Worm (Caenorhabditis elegans) whole organism, late embryonic: ENCODE results near the gene srh-218.

Source experiments
- C08G9.2 ChIP-seq: sonication (generic microtip); optimal IDR thresholded peaks from 2 replicates; lab custom pipeline; 2016; ENCODE audit warnings: mild to moderate bottlenecking, missing genetic modification characterization, moderate library complexity, missing compliant biosample characterization
- C38D4.7 ChIP-seq: fragments of 200-800 bp; sonication (Bioruptor generic); optimal IDR thresholded peaks from 2 replicates; lab custom pipeline; 2018; ENCODE audit warnings: mild to moderate bottlenecking, missing genetic modification characterization, moderate library complexity, missing compliant biosample characterization
- Y22D7AL.16 ChIP-seq: sonication (generic microtip); optimal IDR thresholded peaks from 2 replicates; lab custom pipeline; 2016; ENCODE audit warnings: missing genetic modification characterization, missing compliant biosample characterization
- ahr-1 ChIP-seq: sonication (generic microtip); optimal IDR thresholded peaks from 2 replicates; lab custom pipeline; 2016; ENCODE audit warnings: missing genetic modification characterization, missing compliant biosample characterization
- ceh-14 ChIP-seq: sonication (generic microtip); optimal IDR thresholded peaks from 2 replicates; lab custom pipeline; 2016; ENCODE audit warnings: missing genotype, missing genetic modification characterization, missing compliant biosample characterization
- ceh-2 ChIP-seq: sonication (generic microtip); optimal IDR thresholded peaks from 2 replicates; lab custom pipeline; 2016; ENCODE audit warnings: missing genotype, missing genetic modification characterization, missing compliant biosample characterization
- ceh-22 ChIP-seq: sonication (generic microtip); optimal IDR thresholded peaks from 2 replicates; lab custom pipeline; 2017; ENCODE audit warnings: missing biosample characterization, missing genetic modification characterization
- ceh-24 ChIP-seq: sonication (generic microtip); optimal IDR thresholded peaks from 2 replicates; lab custom pipeline; 2016; ENCODE audit warnings: mild to moderate bottlenecking, missing genetic modification characterization, missing compliant biosample characterization
- ceh-30 ChIP-seq: fragments of 150-350 bp; optimal IDR thresholded peaks from 2 replicates; lab custom pipeline; 2014; ENCODE audit warnings: missing biosample characterization, missing genetic modification characterization
- ceh-31 ChIP-seq: sonication (generic microtip); optimal IDR thresholded peaks from 2 replicates; lab custom pipeline; 2016; ENCODE audit warnings: missing genetic modification characterization, missing compliant biosample characterization
- ceh-45 ChIP-seq: fragments of 200-800 bp; sonication (Bioruptor generic); IDR thresholded peaks from 2 replicates; pipeline ENCODE4 v1.3.6; 2022; ENCODE audit warnings: missing genetic modification reagents, missing genetic modification characterization, missing compliant biosample characterization
- ceh-6 ChIP-seq: fragments of 200-800 bp; sonication (Bioruptor generic); optimal IDR thresholded peaks from 2 replicates; lab custom pipeline; 2018; ENCODE audit warnings: mild to moderate bottlenecking, missing genetic modification characterization, missing compliant biosample characterization
- ceh-9 ChIP-seq: sonication (generic microtip); optimal IDR thresholded peaks from 2 replicates; lab custom pipeline; 2016; ENCODE audit warnings: mild to moderate bottlenecking, missing genetic modification characterization, inconsistent platforms, missing compliant biosample characterization
- che-1 ChIP-seq: sonication (generic microtip); optimal IDR thresholded peaks from 2 replicates; lab custom pipeline; 2016; ENCODE audit warnings: mild to moderate bottlenecking, missing genetic modification characterization, missing compliant biosample characterization
- elt-2 ChIP-seq: sonication (generic microtip); optimal IDR thresholded peaks from 2 replicates; lab custom pipeline; 2016; ENCODE audit warnings: missing genetic modification reagents, missing genetic modification characterization, missing compliant biosample characterization
- ets-4 ChIP-seq: sonication (generic microtip); optimal IDR thresholded peaks from 2 replicates; lab custom pipeline; 2016; ENCODE audit warnings: missing genetic modification characterization, missing compliant biosample characterization
- fax-1 ChIP-seq: sonication (generic microtip); optimal IDR thresholded peaks from 2 replicates; lab custom pipeline; 2016; ENCODE audit warnings: missing genotype, missing genetic modification characterization, missing compliant biosample characterization
- fkh-10 ChIP-seq: fragments of 150-350 bp; optimal IDR thresholded peaks from 2 replicates; lab custom pipeline; 2014; ENCODE audit warnings: missing biosample characterization, missing genetic modification reagents, missing genetic modification characterization
- hlh-13 ChIP-seq: fragments of 200-800 bp; sonication (Bioruptor generic); optimal IDR thresholded peaks from 2 replicates; lab custom pipeline; 2018; ENCODE audit warnings: mild to moderate bottlenecking, missing genetic modification characterization, missing compliant biosample characterization
- hlh-6 ChIP-seq: sonication (generic microtip); optimal IDR thresholded peaks from 2 replicates; lab custom pipeline; 2016; ENCODE audit warnings: missing genotype, missing genetic modification characterization, missing compliant biosample characterization
- hlh-8 ChIP-seq: sonication (generic microtip); optimal IDR thresholded peaks from 2 replicates; lab custom pipeline; 2016; ENCODE audit warnings: missing genotype, missing genetic modification characterization, missing compliant biosample characterization
- lim-6 ChIP-seq: sonication (generic microtip); optimal IDR thresholded peaks from 2 replicates; lab custom pipeline; 2016; ENCODE audit warnings: missing genetic modification characterization, missing compliant biosample characterization
- madf-2 ChIP-seq: sonication (generic microtip); optimal IDR thresholded peaks from 2 replicates; lab custom pipeline; 2017; ENCODE audit warnings: missing genetic modification characterization, missing compliant biosample characterization
- mec-3 ChIP-seq: sonication (generic microtip); optimal IDR thresholded peaks from 2 replicates; lab custom pipeline; 2016; ENCODE audit warnings: borderline replicate concordance, missing genetic modification characterization, missing compliant biosample characterization
- nfya-1 ChIP-seq: sonication (generic microtip); optimal IDR thresholded peaks from 2 replicates; lab custom pipeline; 2017; ENCODE audit warnings: missing genetic modification characterization, mild to moderate bottlenecking, missing compliant biosample characterization, antibody characterized with exemption, moderate library complexity
- npax-4 ChIP-seq: sonication (generic microtip); optimal IDR thresholded peaks from 2 replicates; lab custom pipeline; 2016; ENCODE audit warnings: missing genetic modification characterization, missing compliant biosample characterization
- odd-2 ChIP-seq: sonication (generic microtip); optimal IDR thresholded peaks from 2 replicates; lab custom pipeline; 2017; ENCODE audit warnings: antibody characterized with exemption, mild to moderate bottlenecking, missing genetic modification characterization, missing compliant biosample characterization
- pag-3 ChIP-seq: sonication (generic microtip); optimal IDR thresholded peaks from 2 replicates; lab custom pipeline; 2016; ENCODE audit warnings: missing compliant biosample characterization, missing genetic modification characterization, borderline replicate concordance
- pat-9 ChIP-seq: fragments of 200-800 bp; sonication (Bioruptor generic); optimal IDR thresholded peaks from 2 replicates; lab custom pipeline; 2018; ENCODE audit warnings: mild to moderate bottlenecking, missing genetic modification characterization, moderate library complexity, missing compliant biosample characterization
- pha-2 ChIP-seq: sonication (generic microtip); optimal IDR thresholded peaks from 2 replicates; lab custom pipeline; 2017; ENCODE audit warnings: mild to moderate bottlenecking, missing genetic modification characterization, missing compliant biosample characterization
- pha-4 ChIP-seq: fragments of 150-350 bp; optimal IDR thresholded peaks from 2 replicates; lab custom pipeline; 2018; ENCODE audit warnings: missing biosample characterization, missing genetic modification reagents, missing genetic modification characterization
- pqm-1 ChIP-seq: sonication (generic microtip); optimal IDR thresholded peaks from 2 replicates; lab custom pipeline; 2016; ENCODE audit warnings: missing genetic modification characterization, missing compliant biosample characterization
- pros-1 ChIP-seq: fragments of 150-350 bp; optimal IDR thresholded peaks from 2 replicates; lab custom pipeline; 2014; ENCODE audit warnings: missing biosample characterization, missing genetic modification reagents, missing genetic modification characterization
- rnt-1 ChIP-seq: sonication (generic microtip); optimal IDR thresholded peaks from 2 replicates; lab custom pipeline; 2016; ENCODE audit warnings: missing genetic modification characterization, missing compliant biosample characterization
- sox-2 ChIP-seq: fragments of 200-800 bp; sonication (Bioruptor generic); IDR thresholded peaks from 2 replicates; pipeline ENCODE4 v1.3.6; 2022; ENCODE audit warnings: missing genetic modification reagents, missing genetic modification characterization, missing compliant biosample characterization
- sox-4 ChIP-seq: sonication (generic microtip); optimal IDR thresholded peaks from 2 replicates; lab custom pipeline; 2017; ENCODE audit warnings: mild to moderate bottlenecking, missing genetic modification characterization, inconsistent platforms, missing compliant biosample characterization
- syd-9 ChIP-seq: sonication (generic microtip); optimal IDR thresholded peaks from 2 replicates; lab custom pipeline; 2016; ENCODE audit warnings: mild to moderate bottlenecking, missing genetic modification characterization, moderate library complexity, missing compliant biosample characterization
- tbx-2 ChIP-seq: sonication (generic microtip); optimal IDR thresholded peaks from 2 replicates; lab custom pipeline; 2016; ENCODE audit warnings: missing genetic modification characterization, missing compliant biosample characterization
- tbx-7 ChIP-seq: sonication (generic microtip); optimal IDR thresholded peaks from 2 replicates; lab custom pipeline; 2016; ENCODE audit warnings: missing genotype, missing genetic modification characterization, missing compliant biosample characterization
- unc-42 ChIP-seq: sonication (generic microtip); optimal IDR thresholded peaks from 2 replicates; lab custom pipeline; 2016; ENCODE audit warnings: missing genotype, missing genetic modification characterization, missing compliant biosample characterization
- unc-86 ChIP-seq: sonication (generic microtip); optimal IDR thresholded peaks from 2 replicates; lab custom pipeline; 2016; ENCODE audit warnings: missing genetic modification characterization, missing compliant biosample characterization
- ztf-16 ChIP-seq: sonication (generic microtip); optimal IDR thresholded peaks from 2 replicates; lab custom pipeline; 2017; ENCODE audit warnings: missing genetic modification characterization, missing compliant biosample characterization

Gene srh-218

ce11 chrV:15483563-15483962 is 10.2 kb upstream of the srh-218 start:
- no peak for TF ChIP-seq Y22D7AL.16
- no peak for TF ChIP-seq ceh-9 (tag; lab: Kevin White, UChicago)
- TF ChIP-seq ets-4: no peak
- TF ChIP-seq sox-2 (GFP tag; lab: Robert Waterston, UW): no peak
- TF ChIP-seq sox-4 (tag; lab: Kevin White, UChicago): no peak
- no peak for TF ChIP-seq lim-6
- TF ChIP-seq pha-2 (tag; lab: Kevin White, UChicago): no peak
- TF ChIP-seq odd-2 (tag; lab: Kevin White, UChicago): no peak
- TF ChIP-seq ceh-45: no peak
- no peak for TF ChIP-seq pag-3 (tag; lab: Kevin White, UChicago)
- TF ChIP-seq ceh-31: no peak
- TF ChIP-seq ceh-14 (tag; lab: Kevin White, UChicago): no peak
- no peak for TF ChIP-seq che-1 (tag; lab: Kevin White, UChicago)
- TF ChIP-seq npax-4 (tag; lab: Kevin White, UChicago): no peak
- no peak for TF ChIP-seq ceh-22
- no peak for TF ChIP-seq hlh-8 (tag; lab: Kevin White, UChicago)
- no peak for TF ChIP-seq C38D4.7 (GFP tag; lab: Kevin White, UChicago)
- TF ChIP-seq C08G9.2 (tag; lab: Kevin White, UChicago): no peak
- no peak for TF ChIP-seq syd-9 (tag; lab: Kevin White, UChicago)

DNA sequence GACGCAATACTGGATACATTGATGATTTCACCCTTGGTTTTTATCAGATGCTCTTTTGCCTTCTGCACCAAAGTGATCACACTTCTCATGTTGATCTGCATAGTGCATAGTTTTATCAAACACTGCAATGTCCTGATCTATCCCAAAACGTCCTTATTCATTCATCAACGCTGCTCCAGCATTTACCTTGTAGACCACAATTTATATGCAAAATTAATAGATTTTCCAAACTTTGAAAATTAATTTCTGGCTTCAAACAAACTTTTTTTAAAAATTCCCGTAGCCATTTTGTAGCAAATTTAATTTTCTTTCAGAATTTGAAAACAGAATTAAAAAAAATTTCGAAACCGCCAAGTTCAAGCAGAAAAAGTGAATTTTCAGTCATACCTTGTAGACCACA is 9.2 kb upstream of the srh-218 start, which contains the start of gene C06B8.3:
Gene C06B8.3, minus strand, starts transcription at position 101 of the 400 bp plus-strand sequence.
- TF ChIP-seq ceh-6 (GFP tag; lab: Kevin White, UChicago): no peak
- no peak for TF ChIP-seq Y22D7AL.16
- no peak for TF ChIP-seq fkh-10 (GFP tag; lab: Kevin White, UChicago)
- TF ChIP-seq pat-9 (tag; lab: Kevin White, UChicago): no peak
- TF ChIP-seq pros-1 (tag; lab: Kevin White, UChicago): no peak
- no peak for TF ChIP-seq nfya-1 (tag; lab: Kevin White, UChicago)
- no peak for TF ChIP-seq ahr-1 (tag; lab: Kevin White, UChicago)
- no peak for TF ChIP-seq hlh-13
- TF ChIP-seq ztf-16 (tag; lab: Kevin White, UChicago): no peak
- TF ChIP-seq ceh-24 (tag; lab: Kevin White, UChicago): no peak
- TF ChIP-seq tbx-7: no peak

- TF ChIP-seq ceh-24 (tag; lab: Kevin White, UChicago): no peak
- TF ChIP-seq madf-2 (tag; lab: Kevin White, UChicago): no peak
- TF ChIP-seq tbx-2 (tag; lab: Kevin White, UChicago): no peak
- TF ChIP-seq pat-9 (tag; lab: Kevin White, UChicago): no peak
- no peak for TF ChIP-seq ceh-2 (tag; lab: Kevin White, UChicago)
- TF ChIP-seq ceh-30 (tag; lab: Kevin White, UChicago): no peak
- TF ChIP-seq pha-4 (tag; lab: Kevin White, UChicago): no peak
- no peak for TF ChIP-seq fax-1 (tag; lab: Kevin White, UChicago)
- TF ChIP-seq pqm-1 (tag; lab: Kevin White, UChicago): no peak
- TF ChIP-seq ceh-45: no peak
- TF ChIP-seq elt-2 (tag; lab: Kevin White, UChicago): no peak
- no peak for TF ChIP-seq unc-86 (tag; lab: Kevin White, UChicago)
- TF ChIP-seq tbx-7: no peak
- TF ChIP-seq unc-42 (tag; lab: Kevin White, UChicago): no peak
- TF ChIP-seq hlh-6: no peak
- TF ChIP-seq pros-1 (tag; lab: Kevin White, UChicago): no peak
- TF ChIP-seq mec-3 (tag; lab: Kevin White, UChicago): no peak
- no peak for TF ChIP-seq rnt-1 (tag; lab: Kevin White, UChicago)
- no peak for TF ChIP-seq ceh-31
These were observed 6.0 kb upstream of the srh-218 start, which contains the start of gene srw-21 for ce11 chrV:15487764-15488163. Gene srw-21 (plus strand): TSS chrV:15488064.
